Fruit fly (Drosophila melanogaster) whole organism, embryonic: ENCODE results near the gene Tace.
A peak's percentile ranks its signal among the peaks of the same experiment; 100 is the strongest.

ENCODE experiments used
- ATbp ChIP-seq: fragments of 200-800 bp; sonication (Bioruptor generic); optimal IDR thresholded peaks from 2 replicates; lab custom pipeline; 2017; ENCODE audit warnings: missing biosample characterization, mild to moderate bottlenecking, missing genetic modification characterization, missing genetic modification reagents
- Ada2b ChIP-seq: fragments of 200-800 bp; sonication (Bioruptor generic); IDR thresholded peaks from 2 replicates; pipeline ENCODE4 v1.3.6; 2022; ENCODE audit warnings: missing biosample characterization, missing genetic modification characterization
- Bdp1 ChIP-seq: fragments of 200-800 bp; sonication (Bioruptor generic); optimal IDR thresholded peaks from 3 replicates; lab custom pipeline; 2016; ENCODE audit warnings: missing biosample characterization, missing genetic modification characterization
- BtbVII ChIP-seq: fragments of 200-800 bp; sonication (Bioruptor generic); optimal IDR thresholded peaks from 3 replicates; lab custom pipeline; 2017; ENCODE audit warnings: missing biosample characterization, mild to moderate bottlenecking, missing genetic modification characterization
- CG11560 ChIP-seq: fragments of 200-800 bp; sonication (Bioruptor generic); IDR thresholded peaks from 3 replicates; pipeline ENCODE4 v1.3.6; 2022; ENCODE audit warnings: missing biosample characterization, missing genetic modification characterization
- CG14710 ChIP-seq: fragments of 200-800 bp; sonication (Bioruptor generic); optimal IDR thresholded peaks from 3 replicates; lab custom pipeline; 2019; ENCODE audit warnings: missing biosample characterization, mild to moderate bottlenecking, missing genetic modification characterization, moderate library complexity
- CG18619 ChIP-seq: fragments of 200-800 bp; sonication (Bioruptor generic); optimal IDR thresholded peaks from 3 replicates; lab custom pipeline; 2017; ENCODE audit warnings: missing biosample characterization, mild to moderate bottlenecking, missing genetic modification characterization
- CG2712 ChIP-seq: fragments of 200-800 bp; optimal IDR thresholded peaks from 3 replicates; lab custom pipeline; 2019; ENCODE audit warnings: missing biosample characterization, mild to moderate bottlenecking, missing genetic modification characterization, moderate library complexity
- CG31224 ChIP-seq: fragments of 200-800 bp; sonication (Bioruptor generic); IDR thresholded peaks from 2 replicates; pipeline ENCODE4 v1.3.6; 2022; ENCODE audit warnings: missing biosample characterization, missing genetic modification characterization
- CG34422 ChIP-seq: fragments of 200-800 bp; sonication (Bioruptor generic); IDR thresholded peaks from 3 replicates; pipeline ENCODE4 v1.3.6; 2022; ENCODE audit warnings: missing biosample characterization, missing genetic modification characterization
- CG4854 ChIP-seq: fragments of 200-800 bp; sonication (Bioruptor generic); optimal IDR thresholded peaks from 2 replicates; lab custom pipeline; 2016; ENCODE audit warnings: missing biosample characterization, missing genetic modification characterization, inconsistent platforms
- CG9932 ChIP-seq: fragments of 200-800 bp; sonication (Bioruptor generic); IDR thresholded peaks from 2 replicates; pipeline ENCODE4 v1.3.6; 2022; ENCODE audit warnings: missing biosample characterization, missing genetic modification characterization
- Dbx ChIP-seq: fragments of 200-800 bp; sonication (Bioruptor generic); IDR thresholded peaks from 3 replicates; pipeline ENCODE4 v1.3.6; 2022; ENCODE audit warnings: missing biosample characterization, missing genetic modification characterization
- Doc3 ChIP-seq: fragments of 200-800 bp; sonication (Bioruptor generic); IDR thresholded peaks from 3 replicates; pipeline ENCODE4 v1.3.6; 2022; ENCODE audit warnings: missing biosample characterization, missing genetic modification characterization; ENCODE audit not compliant: partially characterized antibody
- Dref ChIP-seq: fragments of 200-800 bp; sonication (Bioruptor generic); IDR thresholded peaks from 2 replicates; pipeline ENCODE4 v1.3.6; 2022; ENCODE audit warnings: missing biosample characterization, missing genetic modification characterization
- Fer3 ChIP-seq: fragments of 200-800 bp; sonication (Bioruptor generic); optimal IDR thresholded peaks from 2 replicates; lab custom pipeline; 2018; ENCODE audit warnings: missing biosample characterization, mild to moderate bottlenecking, missing genetic modification characterization, moderate library complexity
- Hand ChIP-seq: fragments of 200-800 bp; sonication (Bioruptor generic); optimal IDR thresholded peaks from 2 replicates; lab custom pipeline; 2017; ENCODE audit warnings: mild to moderate bottlenecking, missing biosample characterization, missing genetic modification reagents, missing genetic modification characterization
- HmgD ChIP-seq: fragments of 200-800 bp; sonication (Bioruptor generic); optimal IDR thresholded peaks from 3 replicates; lab custom pipeline; 2016; ENCODE audit warnings: missing biosample characterization, missing genetic modification characterization
- HmgZ ChIP-seq: fragments of 200-800 bp; sonication (Bioruptor generic); optimal IDR thresholded peaks from 2 replicates; lab custom pipeline; 2018; ENCODE audit warnings: missing biosample characterization, mild to moderate bottlenecking, missing genetic modification characterization
- Hsf ChIP-seq: fragments of 200-800 bp; sonication (Bioruptor generic); optimal IDR thresholded peaks from 3 replicates; lab custom pipeline; 2016; ENCODE audit warnings: missing biosample characterization, missing genetic modification characterization
- Myb ChIP-seq: fragments of 200-800 bp; sonication (Bioruptor generic); optimal IDR thresholded peaks from 2 replicates; lab custom pipeline; 2016; ENCODE audit warnings: missing biosample characterization, missing genetic modification characterization
- Nf-YC ChIP-seq: fragments of 200-800 bp; optimal IDR thresholded peaks from 3 replicates; lab custom pipeline; 2019; ENCODE audit warnings: missing biosample characterization, mild to moderate bottlenecking, missing genetic modification characterization, moderate library complexity
- Ptx1 ChIP-seq: fragments of 200-800 bp; sonication (Bioruptor generic); IDR thresholded peaks from 2 replicates; pipeline ENCODE4 v1.3.6; 2022; ENCODE audit warnings: missing biosample characterization, missing genetic modification characterization
- Sin3A ChIP-seq: fragments of >200 bp; optimal IDR thresholded peaks from 2 replicates; lab custom pipeline; 2018
- Six4 ChIP-seq: fragments of 200-800 bp; sonication (Bioruptor generic); optimal IDR thresholded peaks from 2 replicates; lab custom pipeline; 2016; ENCODE audit warnings: missing biosample characterization, missing genetic modification characterization
- Trl ChIP-seq, 3 experiments: fragments of >200 bp in 2 of 3; fragments of 200-800 bp in 1 of 3; sonication (Bioruptor generic) in 1 of 3; optimal IDR thresholded peaks; 2 replicates in 1 of 3; 3 replicates in 2 of 3; lab custom pipeline; 2016 to 2017; ENCODE audit warnings: missing biosample characterization in 1 of 3, missing genetic modification characterization in 1 of 3
- Vsx1 ChIP-seq: fragments of 200-800 bp; sonication (Bioruptor generic); optimal IDR thresholded peaks from 2 replicates; lab custom pipeline; 2017; ENCODE audit warnings: missing biosample characterization, mild to moderate bottlenecking, missing genetic modification characterization, missing genetic modification reagents
- Xrp1 ChIP-seq: fragments of 200-800 bp; sonication (Bioruptor generic); IDR thresholded peaks from 2 replicates; pipeline ENCODE4 v1.3.6; 2022; ENCODE audit warnings: missing biosample characterization, missing genetic modification characterization
- ac ChIP-seq: fragments of 200-800 bp; sonication (Bioruptor generic); optimal IDR thresholded peaks from 3 replicates; lab custom pipeline; 2017; ENCODE audit warnings: missing biosample characterization, mild to moderate bottlenecking, missing genetic modification characterization
- btn ChIP-seq: fragments of 200-800 bp; sonication (Bioruptor generic); optimal IDR thresholded peaks from 2 replicates; lab custom pipeline; 2016; ENCODE audit warnings: missing biosample characterization, missing genetic modification characterization
- chif ChIP-seq, 2 experiments: fragments of 200-800 bp; sonication (Bioruptor generic); optimal IDR thresholded peaks; 3 replicates each; lab custom pipeline; 2016; ENCODE audit warnings: missing biosample characterization in 2 of 2, missing genetic modification characterization in 2 of 2
- dysf ChIP-seq: fragments of 200-800 bp; sonication (Bioruptor generic); IDR thresholded peaks from 3 replicates; pipeline ENCODE4 v1.3.6; 2022; ENCODE audit warnings: missing biosample characterization, missing genetic modification characterization
- fu2 ChIP-seq: fragments of 200-800 bp; sonication (Bioruptor generic); optimal IDR thresholded peaks from 2 replicates; lab custom pipeline; 2016; ENCODE audit warnings: missing biosample characterization, missing genetic modification characterization
- hb ChIP-seq: fragments of 200-800 bp; sonication (Bioruptor generic); IDR thresholded peaks from 3 replicates; pipeline ENCODE4 v1.3.6; 2022; ENCODE audit warnings: missing biosample characterization, missing genetic modification characterization; ENCODE audit not compliant: partially characterized antibody
- ken ChIP-seq: fragments of 200-800 bp; sonication (Bioruptor generic); IDR thresholded peaks from 3 replicates; pipeline ENCODE4 v1.3.6; 2022; ENCODE audit warnings: missing biosample characterization, missing genetic modification characterization
- kni ChIP-seq: fragments of 200-800 bp; sonication (Bioruptor generic); optimal IDR thresholded peaks from 3 replicates; lab custom pipeline; 2017; ENCODE audit warnings: mild to moderate bottlenecking, missing biosample characterization, missing genetic modification reagents, missing genetic modification characterization
- lab ChIP-seq: fragments of 200-800 bp; sonication (Bioruptor generic); optimal IDR thresholded peaks from 3 replicates; lab custom pipeline; 2017; ENCODE audit warnings: missing biosample characterization, missing genetic modification characterization, mild to moderate bottlenecking, moderate library complexity, missing genetic modification reagents
- nau ChIP-seq: fragments of 200-800 bp; sonication (Bioruptor generic); optimal IDR thresholded peaks from 3 replicates; lab custom pipeline; 2017; ENCODE audit warnings: missing biosample characterization, mild to moderate bottlenecking, missing genetic modification characterization, missing genetic modification reagents
- pnt ChIP-seq: fragments of 200-800 bp; sonication (Bioruptor generic); optimal IDR thresholded peaks from 3 replicates; lab custom pipeline; 2016; ENCODE audit warnings: missing biosample characterization, missing genetic modification characterization
- pros ChIP-seq: fragments of 200-800 bp; sonication (Bioruptor generic); optimal IDR thresholded peaks from 3 replicates; lab custom pipeline; 2019; ENCODE audit warnings: missing biosample characterization, mild to moderate bottlenecking, missing genetic modification characterization, moderate library complexity
- pum ChIP-seq: fragments of 200-800 bp; sonication (Bioruptor generic); optimal IDR thresholded peaks from 2 replicates; lab custom pipeline; 2016; ENCODE audit warnings: missing biosample characterization, missing genetic modification characterization
- rib ChIP-seq: fragments of 200-800 bp; sonication (Bioruptor generic); IDR thresholded peaks from 2 replicates; pipeline ENCODE4 v1.3.6; 2022; ENCODE audit warnings: missing biosample characterization, missing genetic modification characterization
- run ChIP-seq: fragments of 200-800 bp; sonication (Bioruptor generic); optimal IDR thresholded peaks from 3 replicates; lab custom pipeline; 2018; ENCODE audit warnings: missing biosample characterization, mild to moderate bottlenecking, missing genetic modification characterization
- unpg ChIP-seq: fragments of 200-800 bp; sonication (Bioruptor generic); optimal IDR thresholded peaks from 3 replicates; lab custom pipeline; 2018; ENCODE audit warnings: missing biosample characterization, mild to moderate bottlenecking, missing genetic modification characterization, moderate library complexity
- zfh2 ChIP-seq: fragments of 200-800 bp; sonication (Bioruptor generic); optimal IDR thresholded peaks from 2 replicates; lab custom pipeline; 2016; ENCODE audit warnings: missing biosample characterization, missing genetic modification characterization

Gene Tace

DNA sequence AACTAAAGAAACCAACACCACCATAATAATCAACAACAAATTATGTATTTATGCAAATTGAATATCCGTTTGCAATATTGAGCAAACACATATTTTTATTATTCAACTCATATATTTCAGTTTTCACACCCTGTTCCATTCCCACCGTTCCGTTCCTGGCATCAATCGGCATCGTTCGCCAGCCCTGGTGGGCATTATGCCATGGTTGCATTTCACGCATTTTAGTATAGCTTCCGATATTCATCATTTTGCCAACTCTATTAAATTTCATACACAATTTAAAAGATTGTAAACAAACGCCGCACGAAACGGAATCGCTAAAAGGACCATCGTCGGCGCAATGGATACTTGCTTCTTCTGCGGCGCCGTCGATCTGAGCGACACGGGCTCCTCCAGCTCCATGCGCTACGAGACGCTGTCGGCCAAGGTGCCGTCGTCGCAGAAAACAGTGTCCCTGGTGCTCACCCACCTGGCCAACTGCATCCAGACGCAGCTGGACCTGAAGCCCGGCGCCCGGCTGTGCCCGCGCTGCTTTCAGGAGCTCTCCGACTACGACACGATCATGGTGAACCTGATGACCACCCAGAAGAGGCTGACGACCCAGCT lies 42.9 kb downstream of the Tace start, which contains the start of gene Sry-delta (continued):
- TF ChIP-seq CG34422 (GFP tag; lab: Robert Waterston, UW) (peak; percentile 84), Six4 (GFP tag; lab: Kevin White, UChicago) (peak; percentile 64), Xrp1 (GFP tag; lab: Robert Waterston, UW) (peak; percentile 68; the same call in 1 of the 2 replicates), ac (GFP tag; lab: Kevin White, UChicago) (peak; percentile 11)

DNA sequence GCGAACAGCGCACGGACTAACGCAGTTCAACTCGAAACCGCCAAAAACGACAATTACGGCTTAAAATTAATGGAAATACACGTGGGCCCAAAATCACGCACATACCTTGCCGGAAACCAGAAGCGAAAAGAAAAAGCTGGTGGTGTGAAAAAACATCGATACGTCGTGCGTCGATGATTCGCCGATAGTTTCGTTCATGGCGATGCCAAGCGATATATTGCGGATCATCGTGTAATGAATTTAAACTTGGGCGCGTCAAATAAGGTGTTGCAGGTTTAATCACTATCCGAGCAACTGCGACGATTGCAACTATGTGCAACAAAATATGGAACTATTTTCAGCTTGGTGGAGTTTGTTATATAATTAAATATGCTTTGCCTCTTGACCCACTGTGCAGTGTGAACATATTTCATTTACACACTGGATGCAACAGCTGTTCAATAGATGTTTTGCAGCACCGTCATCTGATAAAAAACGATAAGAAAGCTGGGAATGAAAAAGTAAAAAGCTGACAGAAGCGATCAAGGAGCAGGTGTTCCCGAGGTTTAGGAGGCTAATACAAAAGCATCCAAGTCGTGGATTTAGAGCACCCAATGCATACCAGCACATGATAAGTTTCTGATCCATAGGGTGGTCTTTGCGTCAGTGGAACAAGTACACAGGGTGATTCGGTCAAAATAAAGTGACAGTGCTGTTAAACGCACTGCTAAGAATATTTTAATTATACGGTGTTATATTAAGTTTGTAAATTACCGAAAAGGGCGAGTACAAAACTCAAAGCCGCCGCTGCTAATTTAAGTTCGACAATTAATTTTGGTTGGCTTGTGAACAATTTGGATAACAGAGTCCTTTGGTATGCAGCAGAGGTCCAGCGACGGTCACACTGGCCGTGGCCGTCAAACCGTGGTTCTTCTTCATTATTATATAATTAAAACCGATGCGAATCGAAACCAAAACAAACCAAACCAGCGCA lies 46.0 kb downstream of the Tace start, which contains the start of the genes RpL32 and CG7943:
Gene RpL32 (minus strand): TSS at position 133 of the 973 bp plus-strand sequence.
Gene CG7943 (plus strand): TSS at position 442 of the 973 bp plus-strand sequence.
- peak; percentile 97 for TF ChIP-seq pum
- peak; percentile 98 for TF ChIP-seq Sin3A (lab: Kevin White, UChicago)
- TF ChIP-seq ATbp (GFP tag; lab: Kevin White, UChicago) = peak; percentile 83
- no peak for TF ChIP-seq Trl (optimal IDR thresholded peaks at IDR 0.05; lab: Kevin White, UChicago)
- peak; percentile 98 for TF ChIP-seq Trl (GFP tag; optimal IDR thresholded peaks at IDR 0.05; lab: Kevin White, UChicago)
- TF ChIP-seq rib (GFP tag; lab: Robert Waterston, UW) = peak; percentile 94
- peak; percentile 98 for TF ChIP-seq Dbx (GFP tag; lab: Robert Waterston, UW)
- peak; percentile 96 for TF ChIP-seq pnt
- peak; percentile 90 for TF ChIP-seq CG31224 (GFP tag; lab: Robert Waterston, UW)
- TF ChIP-seq fu2 (GFP tag; lab: Kevin White, UChicago) = peak; percentile 88
- TF ChIP-seq CG18619 (GFP tag; lab: Kevin White, UChicago) = peak; percentile 94
- TF ChIP-seq nau = peak; percentile 93
- peak; percentile 96 for TF ChIP-seq CG14710 (tag; lab: Kevin White, UChicago)
- peak; percentile 100 for TF ChIP-seq hb (GFP tag; lab: Robert Waterston, UW)
- TF ChIP-seq BtbVII = peak; percentile 92
- peak; percentile 96 for TF ChIP-seq zfh2 (GFP tag; lab: Kevin White, UChicago)
- TF ChIP-seq lab (GFP tag; lab: Kevin White, UChicago) = peak; percentile 98
- TF ChIP-seq CG9932 (GFP tag; lab: Robert Waterston, UW) = peak; percentile 99
- peak; percentile 96 for TF ChIP-seq dysf (GFP tag; lab: Robert Waterston, UW)
- peak; percentile 90 for TF ChIP-seq HmgD (GFP tag; lab: Kevin White, UChicago)
- TF ChIP-seq btn = peak; percentile 74
- TF ChIP-seq Fer3 (tag; lab: Kevin White, UChicago) = peak; percentile 95
- TF ChIP-seq chif (GFP tag; optimal IDR thresholded peaks at IDR 0.05; lab: Kevin White, UChicago) = peak; percentile 80 to 97
- TF ChIP-seq CG2712 (tag; lab: Kevin White, UChicago) = peak; percentile 92
- peak; percentile 95 for TF ChIP-seq Ptx1 (GFP tag; lab: Robert Waterston, UW)
- peak; percentile 91 for TF ChIP-seq unpg (GFP tag; lab: Kevin White, UChicago)
- TF ChIP-seq kni (GFP tag; lab: Kevin White, UChicago) = peak; percentile 92
- peak; percentile 100 for TF ChIP-seq Doc3 (GFP tag; lab: Robert Waterston, UW)
- peak; percentile 86 for TF ChIP-seq Nf-YC
- TF ChIP-seq CG4854 (GFP tag; lab: Kevin White, UChicago) = peak; percentile 92
- TF ChIP-seq Ada2b (GFP tag; lab: Robert Waterston, UW) = peak; percentile 94
- peak; percentile 89 for TF ChIP-seq Dref (GFP tag; lab: Robert Waterston, UW)
- TF ChIP-seq run (tag; lab: Kevin White, UChicago) = peak; percentile 87
- peak; percentile 95 for TF ChIP-seq ken (GFP tag; lab: Robert Waterston, UW)
- TF ChIP-seq Bdp1 (GFP tag; lab: Kevin White, UChicago) = peak; percentile 80
- TF ChIP-seq Myb (GFP tag; lab: Kevin White, UChicago) = peak; percentile 84
- peak; percentile 84 for TF ChIP-seq CG11560 (tag; lab: Robert Waterston, UW)
- TF ChIP-seq HmgZ (tag; lab: Kevin White, UChicago) = peak; percentile 91
- peak; percentile 70 for TF ChIP-seq Hand (GFP tag; lab: Kevin White, UChicago)
- TF ChIP-seq Vsx1 (GFP tag; lab: Kevin White, UChicago) = peak; percentile 89
- TF ChIP-seq pros (GFP tag; lab: Kevin White, UChicago) = peak; percentile 54
- peak; percentile 93 for TF ChIP-seq Hsf (GFP tag; lab: Kevin White, UChicago)
